Worm (Caenorhabditis elegans) whole organism, L4 larva: ENCODE measurements around the gene ZC455.1.

ENCODE experiments used
- D1046.2 ChIP-seq: fragments of 200-800 bp; sonication (Bioruptor generic); IDR thresholded peaks from 2 replicates; pipeline ENCODE4 v1.3.6; 2022; ENCODE audit warnings: missing genetic modification characterization, missing compliant biosample characterization
- F10B5.3 ChIP-seq: sonication (generic microtip); optimal IDR thresholded peaks from 2 replicates; lab custom pipeline; 2016; ENCODE audit warnings: mild to moderate bottlenecking, missing genetic modification characterization, missing compliant biosample characterization
- F49E8.2 ChIP-seq: sonication (generic microtip); optimal IDR thresholded peaks from 2 replicates; lab custom pipeline; 2016; ENCODE audit warnings: missing compliant biosample characterization, mild to moderate bottlenecking, missing genetic modification characterization, borderline replicate concordance
- T26A8.4 ChIP-seq: fragments of 200-800 bp; sonication (Bioruptor generic); IDR thresholded peaks from 2 replicates; pipeline ENCODE4 v1.3.6; 2022; ENCODE audit warnings: missing genetic modification characterization, missing compliant biosample characterization
- Y48G9A.11 ChIP-seq: fragments of 200-800 bp; sonication (Bioruptor generic); IDR thresholded peaks from 2 replicates; pipeline ENCODE4 v1.3.6; 2022; ENCODE audit warnings: missing genetic modification reagents, missing genetic modification characterization, missing compliant biosample characterization
- Y5F2A.4 ChIP-seq: fragments of 200-800 bp; sonication (Bioruptor generic); optimal IDR thresholded peaks from 2 replicates; lab custom pipeline; 2018; ENCODE audit warnings: mild to moderate bottlenecking, missing genetic modification characterization, missing compliant biosample characterization
- Y75B8A.6 ChIP-seq: fragments of 200-800 bp; sonication (Bioruptor generic); IDR thresholded peaks from 2 replicates; pipeline ENCODE4 v1.3.6; 2022; ENCODE audit warnings: missing genetic modification reagents, missing genetic modification characterization, missing compliant biosample characterization
- aly-2 ChIP-seq: sonication (generic microtip); optimal IDR thresholded peaks from 2 replicates; lab custom pipeline; 2018; ENCODE audit warnings: missing biosample characterization, missing genetic modification characterization
- ceh-28 ChIP-seq: fragments of 150-350 bp; optimal IDR thresholded peaks from 2 replicates; lab custom pipeline; 2014; ENCODE audit warnings: missing biosample characterization, missing genetic modification reagents, missing genetic modification characterization
- ceh-44 ChIP-seq: fragments of 200-800 bp; sonication (Bioruptor generic); IDR thresholded peaks from 2 replicates; pipeline ENCODE4 v1.3.6; 2022; ENCODE audit warnings: missing genetic modification reagents, missing genetic modification characterization, missing compliant biosample characterization
- ceh-82 ChIP-seq: sonication (generic microtip); optimal IDR thresholded peaks from 2 replicates; lab custom pipeline; 2017; ENCODE audit warnings: missing biosample characterization, missing genetic modification characterization
- ces-1 ChIP-seq: fragments of 150-350 bp; sonication (generic microtip); optimal IDR thresholded peaks from 4 replicates; lab custom pipeline; 2014; ENCODE audit warnings: missing biosample characterization, missing genetic modification reagents, missing genetic modification characterization
- cey-2 ChIP-seq: sonication (generic microtip); optimal IDR thresholded peaks from 3 replicates; lab custom pipeline; 2017; ENCODE audit warnings: missing genetic modification characterization, mild to moderate bottlenecking, missing compliant biosample characterization, antibody characterized with exemption, borderline replicate concordance; ENCODE audit not compliant: insufficient read depth
- daf-8 ChIP-seq: fragments of 200-800 bp; sonication (Bioruptor generic); IDR thresholded peaks from 2 replicates; pipeline ENCODE4 v1.3.6; 2022; ENCODE audit warnings: missing genetic modification characterization, missing compliant biosample characterization
- dmd-6 ChIP-seq: fragments of 200-800 bp; sonication (Bioruptor generic); IDR thresholded peaks from 2 replicates; pipeline ENCODE4 v1.3.6; 2022; ENCODE audit warnings: missing genetic modification reagents, missing genetic modification characterization, missing compliant biosample characterization
- dmd-9 ChIP-seq: fragments of 200-800 bp; sonication (Bioruptor generic); IDR thresholded peaks from 2 replicates; pipeline ENCODE4 v1.3.6; 2022; ENCODE audit warnings: missing genetic modification reagents, missing genetic modification characterization, missing compliant biosample characterization
- egl-43 ChIP-seq: fragments of 200-800 bp; sonication (Bioruptor generic); IDR thresholded peaks from 2 replicates; pipeline ENCODE4 v1.3.6; 2022; ENCODE audit warnings: missing genetic modification reagents, missing genetic modification characterization, missing compliant biosample characterization
- hlh-30 ChIP-seq: sonication (generic microtip); optimal IDR thresholded peaks from 2 replicates; lab custom pipeline; 2017; ENCODE audit warnings: antibody characterized with exemption, mild to moderate bottlenecking, missing genetic modification characterization, missing compliant biosample characterization; ENCODE audit not compliant: insufficient read depth
- hmg-1.1 ChIP-seq: fragments of 200-800 bp; sonication (Bioruptor generic); IDR thresholded peaks from 2 replicates; pipeline ENCODE4 v1.3.6; 2022; ENCODE audit warnings: missing genetic modification reagents, missing genetic modification characterization, missing compliant biosample characterization
- lim-7 ChIP-seq: fragments of 200-800 bp; sonication (Bioruptor generic); IDR thresholded peaks from 2 replicates; pipeline ENCODE4 v1.3.6; 2022; ENCODE audit warnings: missing genetic modification characterization, missing compliant biosample characterization
- lin-13 ChIP-seq: fragments of 150-350 bp; optimal IDR thresholded peaks from 2 replicates; lab custom pipeline; 2014; ENCODE audit warnings: missing biosample characterization, missing genetic modification reagents, missing genetic modification characterization
- lin-29 ChIP-seq: fragments of 200-800 bp; sonication (Bioruptor generic); IDR thresholded peaks from 2 replicates; pipeline ENCODE4 v1.3.6; 2022; ENCODE audit warnings: missing genetic modification reagents, missing genetic modification characterization, missing compliant biosample characterization
- lin-39 ChIP-seq: fragments of 150-350 bp; optimal IDR thresholded peaks from 2 replicates; lab custom pipeline; 2014; ENCODE audit warnings: missing biosample characterization, missing genetic modification reagents, missing genetic modification characterization
- lir-3 ChIP-seq: sonication (generic microtip); optimal IDR thresholded peaks from 2 replicates; lab custom pipeline; 2016; ENCODE audit warnings: mild to moderate bottlenecking, missing genetic modification characterization, missing compliant biosample characterization
- madf-5 ChIP-seq, 2 experiments: fragments of 200-800 bp; sonication (Bioruptor generic); IDR thresholded peaks; 2 replicates each; pipeline ENCODE4 v1.3.6; 2022; ENCODE audit warnings: missing compliant biosample characterization in 2 of 2, missing genetic modification characterization in 2 of 2
- madf-9 ChIP-seq: fragments of 200-800 bp; sonication (Bioruptor generic); conservative IDR thresholded peaks from 2 replicates; pipeline ENCODE4 v1.3.6; 2022; ENCODE audit warnings: missing genetic modification reagents, missing genetic modification characterization, missing compliant biosample characterization
- mdt-29 ChIP-seq: fragments of 200-800 bp; sonication (Bioruptor generic); IDR thresholded peaks from 2 replicates; pipeline ENCODE4 v1.3.6; 2022; ENCODE audit warnings: missing genetic modification reagents, missing genetic modification characterization, missing compliant biosample characterization
- mxl-2 ChIP-seq: fragments of 200-800 bp; sonication (Bioruptor generic); conservative IDR thresholded peaks from 2 replicates; pipeline ENCODE4 v1.3.6; 2022; ENCODE audit warnings: missing genetic modification reagents, missing genetic modification characterization, missing compliant biosample characterization
- nhr-102 ChIP-seq: sonication (generic microtip); optimal IDR thresholded peaks from 2 replicates; lab custom pipeline; 2016; ENCODE audit warnings: mild to moderate bottlenecking, missing genetic modification characterization, moderate library complexity, missing compliant biosample characterization
- nhr-11 ChIP-seq: fragments of 150-350 bp; optimal IDR thresholded peaks from 2 replicates; lab custom pipeline; 2014; ENCODE audit warnings: missing biosample characterization, missing genetic modification characterization
- nhr-237 ChIP-seq: sonication (generic microtip); optimal IDR thresholded peaks from 2 replicates; lab custom pipeline; 2017; ENCODE audit warnings: missing biosample characterization, missing genetic modification characterization
- nhr-25 ChIP-seq: sonication (generic microtip); optimal IDR thresholded peaks from 2 replicates; lab custom pipeline; 2017; ENCODE audit warnings: missing genetic modification characterization, mild to moderate bottlenecking, missing compliant biosample characterization, antibody characterized with exemption, moderate library complexity, borderline replicate concordance; ENCODE audit not compliant: insufficient read depth
- nhr-28 ChIP-seq: fragments of 150-350 bp; optimal IDR thresholded peaks from 2 replicates; lab custom pipeline; 2014; ENCODE audit warnings: missing biosample characterization, missing genetic modification characterization
- nhr-41 ChIP-seq: fragments of 200-800 bp; sonication (Bioruptor generic); IDR thresholded peaks from 2 replicates; pipeline ENCODE4 v1.3.6; 2022; ENCODE audit warnings: missing genetic modification reagents, missing genetic modification characterization, missing compliant biosample characterization
- nhr-42 ChIP-seq: fragments of 200-800 bp; sonication (Bioruptor generic); IDR thresholded peaks from 2 replicates; pipeline ENCODE4 v1.3.6; 2022; ENCODE audit warnings: missing genetic modification characterization, missing compliant biosample characterization
- nhr-48 ChIP-seq: sonication (generic microtip); optimal IDR thresholded peaks from 2 replicates; lab custom pipeline; 2016; ENCODE audit warnings: mild to moderate bottlenecking, missing genetic modification characterization, missing compliant biosample characterization
- nhr-77 ChIP-seq: fragments of 150-350 bp; optimal IDR thresholded peaks from 2 replicates; lab custom pipeline; 2014; ENCODE audit warnings: missing biosample characterization, missing genetic modification characterization
- php-3 ChIP-seq: fragments of 200-800 bp; sonication (Bioruptor generic); IDR thresholded peaks from 2 replicates; pipeline ENCODE4 v1.3.6; 2022; ENCODE audit warnings: missing genetic modification reagents, missing genetic modification characterization, missing compliant biosample characterization
- rbr-2 ChIP-seq: sonication (generic microtip); optimal IDR thresholded peaks from 2 replicates; lab custom pipeline; 2016; ENCODE audit warnings: missing genotype, missing genetic modification characterization, missing compliant biosample characterization
- saeg-2 ChIP-seq: fragments of 200-800 bp; sonication (Bioruptor generic); IDR thresholded peaks from 2 replicates; pipeline ENCODE4 v1.3.6; 2022; ENCODE audit warnings: missing genetic modification reagents, missing genetic modification characterization, missing compliant biosample characterization
- skn-1 ChIP-seq: fragments of 150-350 bp; optimal IDR thresholded peaks from 2 replicates; lab custom pipeline; 2014; ENCODE audit warnings: missing biosample characterization, missing genetic modification characterization
- snpc-1.2 ChIP-seq: fragments of 200-800 bp; sonication (Bioruptor generic); IDR thresholded peaks from 2 replicates; pipeline ENCODE4 v1.3.6; 2022; ENCODE audit warnings: missing genetic modification reagents, missing genetic modification characterization, missing compliant biosample characterization
- spr-3 ChIP-seq: fragments of 200-800 bp; sonication (Bioruptor generic); optimal IDR thresholded peaks from 2 replicates; lab custom pipeline; 2018; ENCODE audit warnings: mild to moderate bottlenecking, missing genetic modification characterization, missing compliant biosample characterization
- unc-130 ChIP-seq: sonication (generic microtip); optimal IDR thresholded peaks from 2 replicates; lab custom pipeline; 2016; ENCODE audit warnings: missing genetic modification reagents, missing genetic modification characterization, missing compliant biosample characterization
- unc-39 ChIP-seq: sonication (generic microtip); optimal IDR thresholded peaks from 2 replicates; lab custom pipeline; 2017; ENCODE audit warnings: missing biosample characterization, missing genetic modification characterization
- unc-62 ChIP-seq, 3 experiments: fragments of 150-350 bp in 1 of 3; sonication (generic microtip); optimal IDR thresholded peaks in 2 of 3; peaks in 1 of 3; 1 replicate in 1 of 3; 2 replicates in 2 of 3; lab custom pipeline; 2014 to 2017; ENCODE audit warnings: missing biosample characterization in 3 of 3, missing genetic modification characterization in 3 of 3, missing genetic modification reagents in 3 of 3, missing genotype in 1 of 3
- zag-1 ChIP-seq: fragments of 150-350 bp; optimal IDR thresholded peaks from 2 replicates; lab custom pipeline; 2014; ENCODE audit warnings: missing biosample characterization, missing genetic modification characterization
- zfp-3 ChIP-seq: fragments of 200-800 bp; sonication (Bioruptor generic); conservative IDR thresholded peaks from 2 replicates; pipeline ENCODE4 v1.3.6; 2022; ENCODE audit warnings: missing genetic modification reagents, missing genetic modification characterization, missing compliant biosample characterization
- zip-2 ChIP-seq: fragments of 150-350 bp; optimal IDR thresholded peaks from 2 replicates; lab custom pipeline; 2014; ENCODE audit warnings: missing biosample characterization, missing genetic modification characterization
- ztf-7 ChIP-seq: fragments of 150-350 bp; optimal IDR thresholded peaks from 2 replicates; lab custom pipeline; 2014; ENCODE audit warnings: missing biosample characterization, missing genetic modification characterization

ZC455.1 gene

ce11 chrV:12733465-12734248, 39.7 kb upstream of the ZC455.1 start, which contains the start of the genes dhs-21 and xbx-9 (continued):
- TF ChIP-seq lim-7 (no peak), ceh-44 (GFP tag; lab: Robert Waterston, UW) (no peak), zag-1 (no peak), zip-2 (tag; lab: Kevin White, UChicago) (no peak), nhr-41 (GFP tag; lab: Robert Waterston, UW) (no peak), egl-43 (GFP tag; lab: Robert Waterston, UW) (no peak), ceh-82 (tag; lab: Kevin White, UChicago) (no peak), unc-39 (tag; lab: Kevin White, UChicago) (no peak), dmd-6 (GFP tag; lab: Robert Waterston, UW) (peak; percentile 53), mxl-2 (GFP tag; lab: Robert Waterston, UW) (no peak), hmg-1.1 (GFP tag; lab: Robert Waterston, UW) (no peak), F10B5.3 (tag; lab: Kevin White, UChicago) (no peak), dmd-9 (no peak), T26A8.4 (no peak), ceh-28 (tag; lab: Kevin White, UChicago) (no peak), nhr-77 (peak; percentile 51), madf-9 (GFP tag; lab: Robert Waterston, UW) (no peak), rbr-2 (tag; lab: Kevin White, UChicago) (no peak), ces-1 (GFP tag; lab: Kevin White, UChicago) (no peak), ztf-7 (peak; percentile 49), aly-2 (tag; lab: Kevin White, UChicago) (no peak), cey-2 (tag; lab: Kevin White, UChicago) (no peak), Y75B8A.6 (GFP tag; lab: Robert Waterston, UW) (no peak), nhr-237 (no peak), nhr-42 (no peak), nhr-28 (tag; lab: Kevin White, UChicago) (peak; percentile 92), lir-3 (tag; lab: Kevin White, UChicago) (no peak), Y48G9A.11 (GFP tag; lab: Robert Waterston, UW) (no peak), daf-8 (no peak), skn-1 (tag; lab: Kevin White, UChicago) (no peak), Y5F2A.4 (no peak), php-3 (no peak), madf-5 (GFP tag; IDR thresholded peaks at IDR 0.05; lab: Robert Waterston, UW) (no peak), lin-29 (GFP tag; lab: Robert Waterston, UW) (no peak), unc-62 (GFP tag; optimal IDR thresholded peaks at IDR 0.05 in 1 of 2; lab: Kevin White, UChicago) (peak in 1 of 2 experiments; percentile 95), unc-62 (tag; optimal IDR thresholded peaks at IDR 0.05; lab: Kevin White, UChicago) (no peak), nhr-102 (no peak), nhr-48 (tag; lab: Kevin White, UChicago) (no peak), lin-13 (GFP tag; lab: Kevin White, UChicago) (no peak), snpc-1.2 (GFP tag; lab: Robert Waterston, UW) (no peak), D1046.2 (no peak), zfp-3 (no peak), hlh-30 (peak; percentile 65), F49E8.2 (tag; lab: Kevin White, UChicago) (no peak), mdt-29 (GFP tag; lab: Robert Waterston, UW) (no peak), lin-39 (tag; lab: Kevin White, UChicago) (no peak), unc-130 (no peak), nhr-11 (tag; lab: Kevin White, UChicago) (no peak), saeg-2 (no peak), spr-3 (GFP tag; lab: Kevin White, UChicago) (no peak), nhr-25 (tag; lab: Kevin White, UChicago) (no peak)
